Worm (Caenorhabditis elegans) whole organism, L4 larva: ENCODE results near the gene gly-7.

Source experiments
- F10B5.3 ChIP-seq: sonication (generic microtip); optimal IDR thresholded peaks from 2 replicates; lab custom pipeline; 2016; ENCODE audit warnings: mild to moderate bottlenecking, missing genetic modification characterization, missing compliant biosample characterization
- ceh-82 ChIP-seq: sonication (generic microtip); optimal IDR thresholded peaks from 2 replicates; lab custom pipeline; 2017; ENCODE audit warnings: missing biosample characterization, missing genetic modification characterization
- dmd-6 ChIP-seq: fragments of 200-800 bp; sonication (Bioruptor generic); IDR thresholded peaks from 2 replicates; pipeline ENCODE4 v1.3.6; 2022; ENCODE audit warnings: missing genetic modification reagents, missing genetic modification characterization, missing compliant biosample characterization
- hlh-30 ChIP-seq: sonication (generic microtip); optimal IDR thresholded peaks from 2 replicates; lab custom pipeline; 2017; ENCODE audit warnings: antibody characterized with exemption, mild to moderate bottlenecking, missing genetic modification characterization, missing compliant biosample characterization; ENCODE audit not compliant: insufficient read depth
- nhr-11 ChIP-seq: fragments of 150-350 bp; optimal IDR thresholded peaks from 2 replicates; lab custom pipeline; 2014; ENCODE audit warnings: missing biosample characterization, missing genetic modification characterization
- nhr-6 ChIP-seq: fragments of 150-350 bp; optimal IDR thresholded peaks from 2 replicates; lab custom pipeline; 2014; ENCODE audit warnings: missing biosample characterization, missing genetic modification characterization
- nhr-76 ChIP-seq: fragments of 150-350 bp; optimal IDR thresholded peaks from 2 replicates; lab custom pipeline; 2014; ENCODE audit warnings: missing biosample characterization, missing genetic modification characterization
- pha-4 ChIP-seq, 2 experiments: fragments of 150-350 bp in 1 of 2; fragments of 200-800 bp in 1 of 2; sonication (Bioruptor generic) in 1 of 2; IDR thresholded peaks in 1 of 2; optimal IDR thresholded peaks in 1 of 2; 2 replicates each; pipeline versions ENCODE4 v1.3.6 to Lab custom; 2014 to 2022; ENCODE audit warnings: missing genetic modification characterization in 2 of 2, missing genetic modification reagents in 2 of 2, missing biosample characterization in 1 of 2, missing compliant biosample characterization in 1 of 2
- pqm-1 ChIP-seq: sonication (generic microtip); optimal IDR thresholded peaks from 2 replicates; lab custom pipeline; 2017; ENCODE audit warnings: missing biosample characterization, missing genetic modification characterization
- set-16 ChIP-seq: fragments of 200-800 bp; sonication (Bioruptor generic); IDR thresholded peaks from 2 replicates; pipeline ENCODE4 v1.3.6; 2022; ENCODE audit warnings: missing genetic modification reagents, missing genetic modification characterization, missing compliant biosample characterization
- snpc-4 ChIP-seq: fragments of 150-350 bp; optimal IDR thresholded peaks from 2 replicates; lab custom pipeline; 2014; ENCODE audit warnings: missing biosample characterization, missing genetic modification characterization
- tag-97 ChIP-seq: fragments of 200-800 bp; sonication (Bioruptor generic); IDR thresholded peaks from 2 replicates; pipeline ENCODE4 v1.3.6; 2022; ENCODE audit warnings: missing genetic modification characterization, missing compliant biosample characterization
- unc-130 ChIP-seq: sonication (generic microtip); optimal IDR thresholded peaks from 2 replicates; lab custom pipeline; 2016; ENCODE audit warnings: missing genetic modification reagents, missing genetic modification characterization, missing compliant biosample characterization
- zag-1 ChIP-seq: fragments of 150-350 bp; optimal IDR thresholded peaks from 2 replicates; lab custom pipeline; 2014; ENCODE audit warnings: missing biosample characterization, missing genetic modification characterization

DNA sequence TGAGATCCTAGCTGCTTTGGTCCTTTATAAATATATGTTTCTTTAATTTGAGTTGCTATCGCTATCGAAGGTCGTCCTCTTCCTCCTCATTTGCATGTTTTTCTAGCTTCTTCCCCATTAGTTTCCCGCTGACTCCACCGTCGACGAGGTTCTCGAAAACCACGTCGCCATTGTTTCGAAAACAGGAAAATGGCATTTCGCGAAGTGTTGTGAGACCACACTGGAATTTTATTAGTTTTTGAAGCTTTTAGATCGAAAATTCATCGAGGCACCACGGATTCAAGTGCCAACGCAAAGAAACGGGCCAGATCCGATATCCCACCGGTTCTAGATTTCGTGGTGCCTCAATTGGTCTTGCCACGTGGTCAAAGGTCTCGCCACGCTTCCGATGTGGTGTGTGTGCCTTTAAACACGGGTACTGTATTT lies 49.4 kb upstream of the gly-7 start:
- no peak for TF ChIP-seq zag-1 (tag; lab: Kevin White, UChicago)
- no peak for TF ChIP-seq tag-97 (GFP tag; lab: Robert Waterston, UW)
- peak; percentile 54 for TF ChIP-seq unc-130 (GFP tag; lab: Kevin White, UChicago)
- no peak for TF ChIP-seq nhr-11 (tag; lab: Kevin White, UChicago)
- no peak for TF ChIP-seq ceh-82 (tag; lab: Kevin White, UChicago)
- TF ChIP-seq nhr-6 = no peak
- TF ChIP-seq dmd-6 = no peak
- TF ChIP-seq snpc-4 (tag; lab: Kevin White, UChicago) = no peak
- TF ChIP-seq hlh-30 (tag; lab: Kevin White, UChicago) = no peak
- no peak for TF ChIP-seq pqm-1 (tag; lab: Kevin White, UChicago)
- TF ChIP-seq set-16 = no peak
- no peak for TF ChIP-seq pha-4 (GFP tag; IDR thresholded peaks at IDR 0.05; lab: Robert Waterston, UW)
- TF ChIP-seq pha-4 (tag; optimal IDR thresholded peaks at IDR 0.05; lab: Kevin White, UChicago) = no peak
- no peak for TF ChIP-seq nhr-76 (tag; lab: Kevin White, UChicago)
- TF ChIP-seq F10B5.3 (tag; lab: Kevin White, UChicago) = no peak
